Worm (Caenorhabditis elegans) whole organism, late embryonic: ENCODE data around the gene best-9.

Source experiments
- madf-2 ChIP-seq: sonication (generic microtip); optimal IDR thresholded peaks from 2 replicates; lab custom pipeline; 2017; ENCODE audit warnings: missing genetic modification characterization, missing compliant biosample characterization
- pag-3 ChIP-seq: sonication (generic microtip); optimal IDR thresholded peaks from 2 replicates; lab custom pipeline; 2016; ENCODE audit warnings: missing compliant biosample characterization, missing genetic modification characterization, borderline replicate concordance
- pqm-1 ChIP-seq: sonication (generic microtip); optimal IDR thresholded peaks from 2 replicates; lab custom pipeline; 2016; ENCODE audit warnings: missing genetic modification characterization, missing compliant biosample characterization

ce11 chrIV:6603549-6603948, 43.0 kb downstream of the best-9 start:
- TF ChIP-seq pqm-1 (tag; lab: Kevin White, UChicago) (no peak), pag-3 (no peak), madf-2 (no peak)
